Worm (Caenorhabditis elegans) whole organism, young adult: ENCODE measurements around the gene Y75B8A.37.
"Not testable (repeated sequence)": the region's sequence is repeated elsewhere in the genome, so short reads cannot be mapped to it uniquely, and the experiment has no call there.

ENCODE experiments used
- B0019.2 ChIP-seq: fragments of 200-800 bp; sonication (Bioruptor generic); conservative IDR thresholded peaks from 2 replicates; pipeline ENCODE4 v1.3.6; 2022; ENCODE audit warnings: missing genetic modification reagents, missing genetic modification characterization, missing compliant biosample characterization
- B0035.1 ChIP-seq: sonication (generic microtip); optimal IDR thresholded peaks from 2 replicates; lab custom pipeline; 2016; ENCODE audit warnings: missing genetic modification characterization, mild to moderate bottlenecking, missing compliant biosample characterization, missing genotype, missing genetic modification reagents
- F33H1.4 ChIP-seq: fragments of 200-800 bp; sonication (Bioruptor generic); IDR thresholded peaks from 2 replicates; pipeline ENCODE4 v1.3.6; 2022; ENCODE audit warnings: missing genetic modification reagents, missing genetic modification characterization, missing compliant biosample characterization
- F39B2.1 ChIP-seq: fragments of 200-800 bp; sonication (Bioruptor generic); IDR thresholded peaks from 2 replicates; pipeline ENCODE4 v1.3.6; 2022; ENCODE audit warnings: missing genetic modification reagents, missing genetic modification characterization, missing compliant biosample characterization
- F49E8.2 ChIP-seq: sonication (generic microtip); optimal IDR thresholded peaks from 3 replicates; lab custom pipeline; 2017; ENCODE audit warnings: missing genetic modification characterization, mild to moderate bottlenecking, missing compliant biosample characterization, antibody characterized with exemption, moderate library complexity; ENCODE audit not compliant: insufficient read depth
- F55B11.4 ChIP-seq: sonication (generic microtip); optimal IDR thresholded peaks from 2 replicates; lab custom pipeline; 2016; ENCODE audit warnings: missing compliant biosample characterization, missing genetic modification characterization, borderline replicate concordance; ENCODE audit not compliant: insufficient read depth
- F57C9.4 ChIP-seq: sonication (generic microtip); optimal IDR thresholded peaks from 2 replicates; lab custom pipeline; 2017; ENCODE audit warnings: mild to moderate bottlenecking, missing genetic modification characterization, missing compliant biosample characterization
- Y53F4B.3 ChIP-seq: fragments of 200-800 bp; sonication (Bioruptor generic); IDR thresholded peaks from 2 replicates; pipeline ENCODE4 v1.3.6; 2022; ENCODE audit warnings: missing genetic modification reagents, missing genetic modification characterization, missing compliant biosample characterization
- aptf-2 ChIP-seq: fragments of 200-800 bp; sonication (Bioruptor generic); conservative IDR thresholded peaks from 2 replicates; pipeline ENCODE4 v1.3.6; 2022; ENCODE audit warnings: missing genetic modification reagents, missing genetic modification characterization, missing compliant biosample characterization
- aptf-3 ChIP-seq: fragments of 200-800 bp; sonication (Bioruptor generic); IDR thresholded peaks from 2 replicates; pipeline ENCODE4 v1.3.6; 2022; ENCODE audit warnings: missing genetic modification characterization, missing compliant biosample characterization
- athp-1 ChIP-seq: sonication (generic microtip); optimal IDR thresholded peaks from 2 replicates; lab custom pipeline; 2017; ENCODE audit warnings: mild to moderate bottlenecking, missing genetic modification characterization, missing compliant biosample characterization
- attf-3 ChIP-seq: fragments of 200-800 bp; sonication (Bioruptor generic); conservative IDR thresholded peaks from 2 replicates; pipeline ENCODE4 v1.3.6; 2022; ENCODE audit warnings: missing genetic modification reagents, missing genetic modification characterization, missing compliant biosample characterization
- attf-5 ChIP-seq: fragments of 200-800 bp; sonication (Bioruptor generic); optimal IDR thresholded peaks from 2 replicates; lab custom pipeline; 2018; ENCODE audit warnings: mild to moderate bottlenecking, missing genetic modification characterization, missing compliant biosample characterization
- ccch-3 ChIP-seq: fragments of 200-800 bp; sonication (Bioruptor generic); optimal IDR thresholded peaks from 2 replicates; lab custom pipeline; 2018; ENCODE audit warnings: mild to moderate bottlenecking, missing genetic modification characterization, missing compliant biosample characterization
- cebp-2 ChIP-seq: fragments of 200-800 bp; sonication (Bioruptor generic); IDR thresholded peaks from 2 replicates; pipeline ENCODE4 v1.3.6; 2022; ENCODE audit warnings: missing genetic modification characterization, missing compliant biosample characterization
- ceh-100 ChIP-seq: fragments of 200-800 bp; sonication (Bioruptor generic); IDR thresholded peaks from 2 replicates; pipeline ENCODE4 v1.3.6; 2022; ENCODE audit warnings: missing genetic modification reagents, missing genetic modification characterization, missing compliant biosample characterization
- ceh-58 ChIP-seq: fragments of 200-800 bp; sonication (Bioruptor generic); IDR thresholded peaks from 2 replicates; pipeline ENCODE4 v1.3.6; 2022; ENCODE audit warnings: missing genetic modification characterization, missing compliant biosample characterization
- ceh-79 ChIP-seq: sonication (generic microtip); optimal IDR thresholded peaks from 2 replicates; lab custom pipeline; 2017; ENCODE audit warnings: mild to moderate bottlenecking, missing genetic modification characterization, missing compliant biosample characterization
- ceh-91 ChIP-seq: fragments of 200-800 bp; sonication (Bioruptor generic); IDR thresholded peaks from 2 replicates; pipeline ENCODE4 v1.3.6; 2022; ENCODE audit warnings: missing genetic modification reagents, missing genetic modification characterization, missing compliant biosample characterization
- egl-44 ChIP-seq: fragments of 200-800 bp; sonication (Bioruptor generic); IDR thresholded peaks from 2 replicates; pipeline ENCODE4 v1.3.6; 2022; ENCODE audit warnings: missing genetic modification reagents, missing genetic modification characterization, missing compliant biosample characterization
- him-1 ChIP-seq: sonication (generic microtip); optimal IDR thresholded peaks from 2 replicates; lab custom pipeline; 2016; ENCODE audit warnings: missing genotype, missing genetic modification reagents, missing genetic modification characterization, missing compliant biosample characterization
- hlh-12 ChIP-seq: sonication (generic microtip); optimal IDR thresholded peaks from 2 replicates; lab custom pipeline; 2016; ENCODE audit warnings: missing genetic modification characterization, missing compliant biosample characterization
- hmg-1.2 ChIP-seq: fragments of 200-800 bp; sonication (Bioruptor generic); IDR thresholded peaks from 2 replicates; pipeline ENCODE4 v1.3.6; 2022; ENCODE audit warnings: missing genetic modification reagents, missing genetic modification characterization, missing compliant biosample characterization
- hmg-20 ChIP-seq: fragments of 200-800 bp; sonication (Bioruptor generic); IDR thresholded peaks from 2 replicates; pipeline ENCODE4 v1.3.6; 2022; ENCODE audit warnings: missing genetic modification reagents, missing genetic modification characterization, missing compliant biosample characterization
- lir-1 ChIP-seq: fragments of 200-800 bp; sonication (Bioruptor generic); conservative IDR thresholded peaks from 2 replicates; pipeline ENCODE4 v1.3.6; 2022; ENCODE audit warnings: missing genetic modification reagents, missing genetic modification characterization, missing compliant biosample characterization
- madf-3 ChIP-seq: fragments of 200-800 bp; sonication (Bioruptor generic); IDR thresholded peaks from 2 replicates; pipeline ENCODE4 v1.3.6; 2022; ENCODE audit warnings: missing genetic modification reagents, missing genetic modification characterization, missing compliant biosample characterization
- nhr-120 ChIP-seq: fragments of 200-800 bp; sonication (Bioruptor generic); IDR thresholded peaks from 2 replicates; pipeline ENCODE4 v1.3.6; 2022; ENCODE audit warnings: missing genetic modification characterization, missing compliant biosample characterization
- nhr-179 ChIP-seq: sonication (generic microtip); optimal IDR thresholded peaks from 2 replicates; lab custom pipeline; 2016; ENCODE audit warnings: mild to moderate bottlenecking, missing genetic modification characterization, missing compliant biosample characterization
- nhr-27 ChIP-seq: fragments of 200-800 bp; sonication (Bioruptor generic); optimal IDR thresholded peaks from 2 replicates; lab custom pipeline; 2018; ENCODE audit warnings: mild to moderate bottlenecking, missing genetic modification characterization, moderate library complexity, missing compliant biosample characterization
- rpc-1 ChIP-seq, 2 experiments: fragments of 150-350 bp in 1 of 2; sonication (generic microtip) in 1 of 2; optimal IDR thresholded peaks; 2 replicates each; lab custom pipeline; 2014 to 2018; ENCODE audit warnings: missing biosample characterization in 1 of 2, missing genetic modification characterization in 1 of 2, missing genetic modification reagents in 1 of 2, missing genotype in 1 of 2
- sdz-38 ChIP-seq: sonication (generic microtip); optimal IDR thresholded peaks from 2 replicates; lab custom pipeline; 2016; ENCODE audit warnings: missing genotype, missing genetic modification characterization, missing compliant biosample characterization
- snpc-1.1 ChIP-seq: sonication (generic microtip); optimal IDR thresholded peaks from 2 replicates; lab custom pipeline; 2017; ENCODE audit warnings: missing genetic modification characterization, mild to moderate bottlenecking, missing compliant biosample characterization, antibody characterized with exemption, moderate library complexity, missing genotype, missing genetic modification reagents; ENCODE audit not compliant: insufficient read depth
- snpc-1.3 ChIP-seq: sonication (generic microtip); optimal IDR thresholded peaks from 2 replicates; lab custom pipeline; 2017; ENCODE audit warnings: missing genetic modification characterization, mild to moderate bottlenecking, missing compliant biosample characterization, antibody characterized with exemption, moderate library complexity, missing genotype, missing genetic modification reagents; ENCODE audit not compliant: insufficient read depth
- snpc-4 ChIP-seq, 5 experiments: fragments of 150-350 bp in 1 of 5; sonication (generic microtip) in 4 of 5; optimal IDR thresholded peaks; 2 replicates each; lab custom pipeline; 2014 to 2018; ENCODE audit warnings: missing genetic modification characterization in 5 of 5, missing biosample characterization in 3 of 5, antibody characterized with exemption in 2 of 5, mild to moderate bottlenecking in 2 of 5, missing compliant biosample characterization in 2 of 5, missing genotype in 2 of 5, moderate library complexity in 2 of 5, missing genetic modification reagents in 1 of 5
- sptf-2 ChIP-seq: fragments of 200-800 bp; sonication (Bioruptor generic); optimal IDR thresholded peaks from 2 replicates; lab custom pipeline; 2018; ENCODE audit warnings: mild to moderate bottlenecking, missing genetic modification characterization, missing compliant biosample characterization
- tbp1 ChIP-seq: fragments of 200-800 bp; sonication (Bioruptor generic); optimal IDR thresholded peaks from 2 replicates; lab custom pipeline; 2018; ENCODE audit warnings: mild to moderate bottlenecking, missing genetic modification characterization, missing compliant biosample characterization
- ztf-18 ChIP-seq: sonication (generic microtip); optimal IDR thresholded peaks from 2 replicates; lab custom pipeline; 2016; ENCODE audit warnings: missing genotype, mild to moderate bottlenecking, missing genetic modification characterization, missing compliant biosample characterization
- ztf-26 ChIP-seq: sonication (generic microtip); optimal IDR thresholded peaks from 2 replicates; lab custom pipeline; 2017; ENCODE audit warnings: missing genetic modification characterization, missing compliant biosample characterization

Gene Y75B8A.37

ce11 chrIII:12297303-12297702 is 18.0 kb upstream of the Y75B8A.37 start:
- TF ChIP-seq egl-44 = 0 out of 2 replicates have a peak, but pooled peaks have one; percentile 46
- no peak for TF ChIP-seq rpc-1 (optimal IDR thresholded peaks at IDR 0.05; lab: Kevin White, UChicago)
- TF ChIP-seq rpc-1 (tag; optimal IDR thresholded peaks at IDR 0.05; lab: Kevin White, UChicago) = peak; percentile 56
- no peak for TF ChIP-seq athp-1
- peak; percentile 32 for TF ChIP-seq tbp1
- no peak for TF ChIP-seq sdz-38
- TF ChIP-seq, all 124 proteins: peak for 3

- TF ChIP-seq hmg-1.2 (GFP tag; lab: Robert Waterston, UW) (peak; percentile 18; the same call in 1 of the 2 replicates), snpc-1.1 (tag; lab: Kevin White, UChicago) (peak; percentile 43), snpc-4 (tag; optimal IDR thresholded peaks at IDR 0.05; lab: Kevin White, UChicago) (peak in 2 of 4 experiments; percentile 64 to 90)
- not testable (repeated sequence) for TF ChIP-seq snpc-4 (GFP tag; optimal IDR thresholded peaks at IDR 0.05; lab: Kevin White, UChicago)
These were observed 16.8 kb upstream of the Y75B8A.37 start for ce11 chrIII:12298481-12298880.

ce11 chrIII:12299259-12299658 is 16.0 kb upstream of the Y75B8A.37 start:
- no peak for TF ChIP-seq F57C9.4 (tag; lab: Kevin White, UChicago)
- no peak for TF ChIP-seq attf-3 (GFP tag; lab: Robert Waterston, UW)
- no peak for TF ChIP-seq madf-3 (GFP tag; lab: Robert Waterston, UW)
- TF ChIP-seq aptf-2 (GFP tag; lab: Robert Waterston, UW) = no peak
- TF ChIP-seq egl-44 = no peak
- TF ChIP-seq nhr-179 (tag; lab: Kevin White, UChicago) = no peak
- TF ChIP-seq ztf-18 (tag; lab: Kevin White, UChicago) = no peak
- no peak for TF ChIP-seq aptf-3
- TF ChIP-seq ceh-58 (GFP tag; lab: Robert Waterston, UW) = no peak
- no peak for TF ChIP-seq ccch-3 (GFP tag; lab: Kevin White, UChicago)
- TF ChIP-seq cebp-2 (GFP tag; lab: Robert Waterston, UW) = no peak
- TF ChIP-seq ceh-91 (GFP tag; lab: Robert Waterston, UW) = no peak
- TF ChIP-seq him-1 (tag; lab: Kevin White, UChicago) = no peak
- TF ChIP-seq snpc-1.3 = no peak
- no peak for TF ChIP-seq Y53F4B.3 (GFP tag; lab: Robert Waterston, UW)
- no peak for TF ChIP-seq hlh-12
- TF ChIP-seq ztf-26 = no peak
- no peak for TF ChIP-seq lir-1
- TF ChIP-seq ceh-79 = no peak
- no peak for TF ChIP-seq nhr-120 (GFP tag; lab: Robert Waterston, UW)

- TF ChIP-seq sptf-2 (GFP tag; lab: Kevin White, UChicago) = no peak
- no peak for TF ChIP-seq F39B2.1 (GFP tag; lab: Robert Waterston, UW)
- TF ChIP-seq nhr-27 (tag; lab: Kevin White, UChicago) = no peak
- TF ChIP-seq snpc-1.3 = no peak
- no peak for TF ChIP-seq F33H1.4
- no peak for TF ChIP-seq B0019.2 (GFP tag; lab: Robert Waterston, UW)
- TF ChIP-seq sdz-38 = no peak
- TF ChIP-seq ceh-100 (GFP tag; lab: Robert Waterston, UW) = no peak
- TF ChIP-seq attf-5 = no peak
- no peak for TF ChIP-seq F49E8.2 (tag; lab: Kevin White, UChicago)
- TF ChIP-seq F55B11.4 = no peak
- TF ChIP-seq ceh-58 (GFP tag; lab: Robert Waterston, UW) = no peak
- TF ChIP-seq B0035.1 (tag; lab: Kevin White, UChicago) = no peak
- no peak for TF ChIP-seq ceh-91 (GFP tag; lab: Robert Waterston, UW)
- TF ChIP-seq hmg-20 (GFP tag; lab: Robert Waterston, UW) = no peak
These were observed 12.2 kb upstream of the Y75B8A.37 start, which contains the start of gene mrp-8 for ce11 chrIII:12303084-12303483. TSS of gene mrp-8 (minus strand) at chrIII:12303184.
